Worm (Caenorhabditis elegans) whole organism, young adult: Measurements from ENCODE around the gene cng-3.

Source experiments
- B0035.1 ChIP-seq: sonication (generic microtip); optimal IDR thresholded peaks from 2 replicates; lab custom pipeline; 2016; ENCODE audit warnings: missing genetic modification characterization, mild to moderate bottlenecking, missing compliant biosample characterization, missing genotype, missing genetic modification reagents
- F10E7.11 ChIP-seq: sonication (generic microtip); optimal IDR thresholded peaks from 2 replicates; lab custom pipeline; 2017; ENCODE audit warnings: mild to moderate bottlenecking, missing genetic modification characterization, moderate library complexity, missing compliant biosample characterization
- F22D6.2 ChIP-seq: sonication (generic microtip); optimal IDR thresholded peaks from 2 replicates; lab custom pipeline; 2016; ENCODE audit warnings: mild to moderate bottlenecking, missing genetic modification characterization, missing compliant biosample characterization
- F39B2.1 ChIP-seq: fragments of 200-800 bp; sonication (Bioruptor generic); IDR thresholded peaks from 2 replicates; pipeline ENCODE4 v1.3.6; 2022; ENCODE audit warnings: missing genetic modification reagents, missing genetic modification characterization, missing compliant biosample characterization
- F49E8.2 ChIP-seq: sonication (generic microtip); optimal IDR thresholded peaks from 3 replicates; lab custom pipeline; 2017; ENCODE audit warnings: missing genetic modification characterization, mild to moderate bottlenecking, missing compliant biosample characterization, antibody characterized with exemption, moderate library complexity; ENCODE audit not compliant: insufficient read depth
- F57A8.1 ChIP-seq: fragments of 200-800 bp; sonication (Bioruptor generic); optimal IDR thresholded peaks from 2 replicates; lab custom pipeline; 2018; ENCODE audit warnings: mild to moderate bottlenecking, missing genetic modification characterization, moderate library complexity, missing compliant biosample characterization
- K12H6.12 ChIP-seq: fragments of 200-800 bp; sonication (Bioruptor generic); optimal IDR thresholded peaks from 2 replicates; lab custom pipeline; 2018; ENCODE audit warnings: mild to moderate bottlenecking, missing genetic modification characterization, missing compliant biosample characterization
- Y79H2A.3 ChIP-seq: fragments of 200-800 bp; sonication (Bioruptor generic); conservative IDR thresholded peaks from 2 replicates; pipeline ENCODE4 v1.3.6; 2022; ENCODE audit warnings: missing genetic modification reagents, missing genetic modification characterization, missing compliant biosample characterization
- ZK185.1 ChIP-seq: sonication (generic microtip); optimal IDR thresholded peaks from 2 replicates; lab custom pipeline; 2016; ENCODE audit warnings: mild to moderate bottlenecking, missing genetic modification characterization, missing compliant biosample characterization; ENCODE audit not compliant: poor library complexity, severe bottlenecking
- akir-1 ChIP-seq: fragments of 200-800 bp; sonication (Bioruptor generic); optimal IDR thresholded peaks from 2 replicates; lab custom pipeline; 2018; ENCODE audit warnings: mild to moderate bottlenecking, missing genetic modification characterization, moderate library complexity, missing compliant biosample characterization
- attf-3 ChIP-seq: fragments of 200-800 bp; sonication (Bioruptor generic); conservative IDR thresholded peaks from 2 replicates; pipeline ENCODE4 v1.3.6; 2022; ENCODE audit warnings: missing genetic modification reagents, missing genetic modification characterization, missing compliant biosample characterization
- bed-2 ChIP-seq: fragments of 200-800 bp; sonication (Bioruptor generic); IDR thresholded peaks from 2 replicates; pipeline ENCODE4 v1.3.6; 2022; ENCODE audit warnings: missing genetic modification reagents, missing genetic modification characterization, missing compliant biosample characterization
- ceh-100 ChIP-seq: fragments of 200-800 bp; sonication (Bioruptor generic); IDR thresholded peaks from 2 replicates; pipeline ENCODE4 v1.3.6; 2022; ENCODE audit warnings: missing genetic modification reagents, missing genetic modification characterization, missing compliant biosample characterization
- ceh-79 ChIP-seq: sonication (generic microtip); optimal IDR thresholded peaks from 2 replicates; lab custom pipeline; 2017; ENCODE audit warnings: mild to moderate bottlenecking, missing genetic modification characterization, missing compliant biosample characterization
- ceh-91 ChIP-seq: fragments of 200-800 bp; sonication (Bioruptor generic); IDR thresholded peaks from 2 replicates; pipeline ENCODE4 v1.3.6; 2022; ENCODE audit warnings: missing genetic modification reagents, missing genetic modification characterization, missing compliant biosample characterization
- chd-7 ChIP-seq: sonication (generic microtip); optimal IDR thresholded peaks from 2 replicates; lab custom pipeline; 2016; ENCODE audit warnings: mild to moderate bottlenecking, missing genetic modification characterization, moderate library complexity, missing compliant biosample characterization
- dpl-1 ChIP-seq: fragments of 150-350 bp; optimal IDR thresholded peaks from 2 replicates; lab custom pipeline; 2014; ENCODE audit warnings: missing biosample characterization, missing genetic modification reagents, missing genetic modification characterization
- efl-1 ChIP-seq: fragments of 150-350 bp; optimal IDR thresholded peaks from 2 replicates; lab custom pipeline; 2014; ENCODE audit warnings: missing biosample characterization, missing genetic modification reagents, missing genetic modification characterization
- ekl-4 ChIP-seq: fragments of 200-800 bp; sonication (Bioruptor generic); IDR thresholded peaks from 2 replicates; pipeline ENCODE4 v1.3.6; 2022; ENCODE audit warnings: missing genetic modification reagents, missing genetic modification characterization, missing compliant biosample characterization
- ets-4 ChIP-seq: fragments of 200-800 bp; sonication (Bioruptor generic); optimal IDR thresholded peaks from 2 replicates; lab custom pipeline; 2018; ENCODE audit warnings: mild to moderate bottlenecking, missing genetic modification characterization, missing compliant biosample characterization
- fkh-3 ChIP-seq: sonication (generic microtip); optimal IDR thresholded peaks from 2 replicates; lab custom pipeline; 2016; ENCODE audit warnings: mild to moderate bottlenecking, missing genetic modification characterization, missing compliant biosample characterization
- hsf-1 ChIP-seq: fragments of 200-800 bp; sonication (Bioruptor generic); IDR thresholded peaks from 2 replicates; pipeline ENCODE4 v1.3.6; 2022; ENCODE audit warnings: missing genetic modification reagents, missing genetic modification characterization, missing compliant biosample characterization
- let-607 ChIP-seq, 2 experiments: fragments of 200-800 bp in 1 of 2; sonication (Bioruptor generic) in 1 of 2; sonication (generic microtip) in 1 of 2; optimal IDR thresholded peaks; 2 replicates each; lab custom pipeline; 2016 to 2018; ENCODE audit warnings: mild to moderate bottlenecking in 2 of 2, missing compliant biosample characterization in 2 of 2, missing genetic modification characterization in 2 of 2, moderate library complexity in 2 of 2, missing genotype in 1 of 2
- lin-26 ChIP-seq: fragments of 200-800 bp; sonication (Bioruptor generic); IDR thresholded peaks from 2 replicates; pipeline ENCODE4 v1.3.6; 2022; ENCODE audit warnings: missing genetic modification reagents, missing genetic modification characterization, missing compliant biosample characterization
- lin-54 ChIP-seq: fragments of 200-800 bp; sonication (Bioruptor generic); optimal IDR thresholded peaks from 2 replicates; lab custom pipeline; 2018; ENCODE audit warnings: mild to moderate bottlenecking, missing genetic modification characterization, missing compliant biosample characterization
- lir-1 ChIP-seq: fragments of 200-800 bp; sonication (Bioruptor generic); conservative IDR thresholded peaks from 2 replicates; pipeline ENCODE4 v1.3.6; 2022; ENCODE audit warnings: missing genetic modification reagents, missing genetic modification characterization, missing compliant biosample characterization
- madf-10 ChIP-seq: sonication (generic microtip); optimal IDR thresholded peaks from 2 replicates; lab custom pipeline; 2016; ENCODE audit warnings: mild to moderate bottlenecking, missing genetic modification characterization, missing compliant biosample characterization
- madf-3 ChIP-seq: fragments of 200-800 bp; sonication (Bioruptor generic); IDR thresholded peaks from 2 replicates; pipeline ENCODE4 v1.3.6; 2022; ENCODE audit warnings: missing genetic modification reagents, missing genetic modification characterization, missing compliant biosample characterization
- mel-28 ChIP-seq: sonication (generic microtip); optimal IDR thresholded peaks from 2 replicates; lab custom pipeline; 2016; ENCODE audit warnings: borderline replicate concordance, mild to moderate bottlenecking, missing genetic modification characterization, missing compliant biosample characterization
- nfya-2 ChIP-seq: fragments of 200-800 bp; sonication (Bioruptor generic); IDR thresholded peaks from 2 replicates; pipeline ENCODE4 v1.3.6; 2022; ENCODE audit warnings: missing genetic modification reagents, missing genetic modification characterization, missing compliant biosample characterization
- nfyb-1 ChIP-seq: fragments of 200-800 bp; sonication (Bioruptor generic); IDR thresholded peaks from 2 replicates; pipeline ENCODE4 v1.3.6; 2022; ENCODE audit warnings: missing genetic modification reagents, missing genetic modification characterization, missing compliant biosample characterization
- nhr-120 ChIP-seq: fragments of 200-800 bp; sonication (Bioruptor generic); IDR thresholded peaks from 2 replicates; pipeline ENCODE4 v1.3.6; 2022; ENCODE audit warnings: missing genetic modification characterization, missing compliant biosample characterization
- nhr-179 ChIP-seq: sonication (generic microtip); optimal IDR thresholded peaks from 2 replicates; lab custom pipeline; 2016; ENCODE audit warnings: mild to moderate bottlenecking, missing genetic modification characterization, missing compliant biosample characterization
- nhr-27 ChIP-seq: fragments of 200-800 bp; sonication (Bioruptor generic); optimal IDR thresholded peaks from 2 replicates; lab custom pipeline; 2018; ENCODE audit warnings: mild to moderate bottlenecking, missing genetic modification characterization, moderate library complexity, missing compliant biosample characterization
- nhr-90 ChIP-seq: sonication (generic microtip); optimal IDR thresholded peaks from 2 replicates; lab custom pipeline; 2016; ENCODE audit warnings: missing genotype, mild to moderate bottlenecking, missing genetic modification characterization, missing compliant biosample characterization
- pbrm-1 ChIP-seq: fragments of 200-800 bp; sonication (Bioruptor generic); IDR thresholded peaks from 2 replicates; pipeline ENCODE4 v1.3.6; 2022; ENCODE audit warnings: missing genetic modification reagents, missing genetic modification characterization, missing compliant biosample characterization
- rec-8 ChIP-seq, 2 experiments: sonication (generic microtip); optimal IDR thresholded peaks; 2 replicates each; lab custom pipeline; 2016; ENCODE audit warnings: mild to moderate bottlenecking in 2 of 2, missing genetic modification characterization in 2 of 2, missing genetic modification reagents in 2 of 2, missing genotype in 2 of 2, missing biosample characterization in 1 of 2, missing compliant biosample characterization in 1 of 2, moderate library complexity in 1 of 2
- repo-1 ChIP-seq: sonication (generic microtip); optimal IDR thresholded peaks from 2 replicates; lab custom pipeline; 2017; ENCODE audit warnings: mild to moderate bottlenecking, missing genetic modification characterization, missing compliant biosample characterization
- sea-2 ChIP-seq: fragments of 200-800 bp; sonication (Bioruptor generic); IDR thresholded peaks from 2 replicates; pipeline ENCODE4 v1.3.6; 2022; ENCODE audit warnings: missing genetic modification characterization, missing compliant biosample characterization
- snpc-1.1 ChIP-seq: sonication (generic microtip); optimal IDR thresholded peaks from 2 replicates; lab custom pipeline; 2017; ENCODE audit warnings: missing genetic modification characterization, mild to moderate bottlenecking, missing compliant biosample characterization, antibody characterized with exemption, moderate library complexity, missing genotype, missing genetic modification reagents; ENCODE audit not compliant: insufficient read depth
- sptf-2 ChIP-seq: fragments of 200-800 bp; sonication (Bioruptor generic); optimal IDR thresholded peaks from 2 replicates; lab custom pipeline; 2018; ENCODE audit warnings: mild to moderate bottlenecking, missing genetic modification characterization, missing compliant biosample characterization
- tbp1 ChIP-seq: fragments of 200-800 bp; sonication (Bioruptor generic); optimal IDR thresholded peaks from 2 replicates; lab custom pipeline; 2018; ENCODE audit warnings: mild to moderate bottlenecking, missing genetic modification characterization, missing compliant biosample characterization
- tlf-1 ChIP-seq: fragments of 200-800 bp; sonication (Bioruptor generic); optimal IDR thresholded peaks from 2 replicates; lab custom pipeline; 2018; ENCODE audit warnings: mild to moderate bottlenecking, missing genetic modification characterization, missing compliant biosample characterization
- unc-130 ChIP-seq: sonication (generic microtip); optimal IDR thresholded peaks from 2 replicates; lab custom pipeline; 2016; ENCODE audit warnings: missing genetic modification reagents, missing genetic modification characterization, missing compliant biosample characterization
- ztf-25 ChIP-seq: fragments of 200-800 bp; sonication (Bioruptor generic); IDR thresholded peaks from 2 replicates; pipeline ENCODE4 v1.3.6; 2022; ENCODE audit warnings: missing genetic modification reagents, missing genetic modification characterization, missing compliant biosample characterization
- ztf-26 ChIP-seq: sonication (generic microtip); optimal IDR thresholded peaks from 2 replicates; lab custom pipeline; 2017; ENCODE audit warnings: missing genetic modification characterization, missing compliant biosample characterization

The cng-3 gene

ce11 chrIV:9477135-9477928, 3.5 kb downstream of the cng-3 start, which contains the start of gene wrt-3 (continued):
- peak; percentile 88 for TF ChIP-seq F57A8.1 (GFP tag; lab: Kevin White, UChicago)
- peak; percentile 98 for TF ChIP-seq fkh-3
- TF ChIP-seq chd-7 = no peak
- peak; percentile 91 for TF ChIP-seq repo-1
- TF ChIP-seq nhr-90 (tag; lab: Kevin White, UChicago) = peak; percentile 96
- TF ChIP-seq F39B2.1 (GFP tag; lab: Robert Waterston, UW) = 0 out of 2 replicates have a peak, but pooled peaks have one; percentile 63
- TF ChIP-seq ceh-79 (tag; lab: Kevin White, UChicago) = peak; percentile 61
- no peak for TF ChIP-seq F49E8.2
- peak; percentile 56 for TF ChIP-seq K12H6.12 (tag; lab: Kevin White, UChicago)
- TF ChIP-seq lir-1 (GFP tag; lab: Robert Waterston, UW) = no peak
- no peak for TF ChIP-seq efl-1 (GFP tag; lab: Kevin White, UChicago)
- TF ChIP-seq lin-54 = peak; percentile 75
- TF ChIP-seq bed-2 (GFP tag; lab: Robert Waterston, UW) = no peak
- TF ChIP-seq sptf-2 = peak; percentile 83
- peak; percentile 59 for TF ChIP-seq tlf-1
- peak; percentile 62 for TF ChIP-seq unc-130
- peak; percentile 80 for TF ChIP-seq madf-10 (tag; lab: Kevin White, UChicago)
- peak; percentile 79 for TF ChIP-seq akir-1
- peak; percentile 68 for TF ChIP-seq B0035.1
- TF ChIP-seq nfya-2 (GFP tag; lab: Robert Waterston, UW) = no peak
- TF ChIP-seq pbrm-1 (GFP tag; lab: Robert Waterston, UW) = no peak; the same call in none of the 2 replicates
- TF ChIP-seq lin-26 (GFP tag; lab: Robert Waterston, UW) = peak; percentile 98
- TF ChIP-seq madf-3 (GFP tag; lab: Robert Waterston, UW) = peak; percentile 84
- TF ChIP-seq dpl-1 (GFP tag; lab: Kevin White, UChicago) = peak; percentile 19
- TF ChIP-seq sea-2 (GFP tag; lab: Robert Waterston, UW) = no peak
- no peak; the same call in 1 of the 2 replicates for TF ChIP-seq ekl-4 (GFP tag; lab: Robert Waterston, UW)
- no peak; the same call in 1 of the 2 replicates for TF ChIP-seq ztf-25 (GFP tag; lab: Robert Waterston, UW)
- TF ChIP-seq mel-28 (tag; lab: Kevin White, UChicago) = peak; percentile 33
- peak; percentile 79 for TF ChIP-seq snpc-1.1 (tag; lab: Kevin White, UChicago)
- peak; percentile 55; the same call in 1 of the 2 replicates for TF ChIP-seq hsf-1
- TF ChIP-seq nhr-120 (GFP tag; lab: Robert Waterston, UW) = 0 out of 2 replicates have a peak, but pooled peaks have one; percentile 82
- peak; percentile 65 to 67 for TF ChIP-seq let-607 (tag; optimal IDR thresholded peaks at IDR 0.05; lab: Kevin White, UChicago)
- peak; percentile 80 for TF ChIP-seq ztf-26 (tag; lab: Kevin White, UChicago)
- peak; percentile 94 for TF ChIP-seq nhr-27 (tag; lab: Kevin White, UChicago)
- TF ChIP-seq ceh-91 (GFP tag; lab: Robert Waterston, UW) = no peak
- TF ChIP-seq nfyb-1 (GFP tag; lab: Robert Waterston, UW) = no peak
- TF ChIP-seq ZK185.1 (tag; lab: Kevin White, UChicago) = peak; percentile 92
- no peak for TF ChIP-seq Y79H2A.3
- peak; percentile 93 to 95 for TF ChIP-seq rec-8 (tag; optimal IDR thresholded peaks at IDR 0.05; lab: Kevin White, UChicago)
- peak; percentile 100 for TF ChIP-seq tbp1 (GFP tag; lab: Kevin White, UChicago)
- peak; percentile 85 for TF ChIP-seq nhr-179
- TF ChIP-seq ceh-100 (GFP tag; lab: Robert Waterston, UW) = no peak; the same call in 1 of the 2 replicates
- peak; percentile 22 for TF ChIP-seq F22D6.2 (tag; lab: Kevin White, UChicago)
- TF ChIP-seq attf-3 (GFP tag; lab: Robert Waterston, UW) = 0 out of 2 replicates have a peak, but pooled peaks have one; percentile 52
- peak; percentile 88 for TF ChIP-seq ets-4 (GFP tag; lab: Kevin White, UChicago)
- TF ChIP-seq F10E7.11 (tag; lab: Kevin White, UChicago) = no peak
